Fruit fly (Drosophila melanogaster): Measurements from ENCODE around the gene CG34316.

Gene CG34316

dm6 chr3R:15275158-15275623 lies 44.8 kb downstream of the CG34316 start, which contains the start of the genes Cp190 and CG4338 (continued):
- TF ChIP-seq schlank (tag; optimal IDR thresholded peaks at IDR 0.05) (peak; percentile 93), ind (GFP tag; optimal IDR thresholded peaks at IDR 0.05) (peak; percentile 98), Ets97D (GFP tag; optimal IDR thresholded peaks at IDR 0.05) (peak; percentile 94), Dll (GFP tag; IDR thresholded peaks at IDR 0.05; ENCODE audit: partially characterized antibody) (peak; percentile 78; the same call in 3 of the 4 replicates), Dref (GFP tag; IDR thresholded peaks at IDR 0.05) (peak; percentile 94), CG18476 (GFP tag; optimal IDR thresholded peaks at IDR 0.05) (peak; percentile 98), bcd (GFP tag; optimal IDR thresholded peaks at IDR 0.05) (peak; percentile 97), CG17912 (GFP tag; optimal IDR thresholded peaks at IDR 0.05) (peak; percentile 93), CG11695 (GFP tag; IDR thresholded peaks at IDR 0.05) (peak; percentile 97), CG6813 (GFP tag; optimal IDR thresholded peaks at IDR 0.05) (peak; percentile 94), NC2β (GFP tag; optimal IDR thresholded peaks at IDR 0.05) (peak; percentile 88), CG15696 (tag; optimal IDR thresholded peaks at IDR 0.05) (peak; percentile 99), fd64A (GFP tag; optimal IDR thresholded peaks at IDR 0.05) (peak; percentile 85), CG9609 (GFP tag; optimal IDR thresholded peaks at IDR 0.05) (peak; percentile 89), CG5953 (GFP tag; IDR thresholded peaks at IDR 0.05) (peak; percentile 89), zen (tag; optimal IDR thresholded peaks at IDR 0.05) (peak; percentile 98), dpn (GFP tag; optimal IDR thresholded peaks at IDR 0.05) (peak; percentile 94 to 98), CG12942 (GFP tag; optimal IDR thresholded peaks at IDR 0.05) (peak; percentile 97), hb (GFP tag; IDR thresholded peaks at IDR 0.05; ENCODE audit: partially characterized antibody) (peak; percentile 72), sima (GFP tag; optimal IDR thresholded peaks at IDR 0.05) (peak; percentile 75), Stat92E (GFP tag; optimal IDR thresholded peaks at IDR 0.05) (peak in 1 of 3 experiments; percentile 95), Oaz (GFP tag; IDR thresholded peaks at IDR 0.05) (peak; percentile 90), NFAT (GFP tag; IDR thresholded peaks at IDR 0.05) (peak; percentile 89), CG4404 (GFP tag; IDR thresholded peaks at IDR 0.05) (peak; percentile 97), CG8388 (GFP tag; optimal IDR thresholded peaks at IDR 0.05) (peak; percentile 98), ems (GFP tag; optimal IDR thresholded peaks at IDR 0.05) (peak; percentile 92), CTCF (GFP tag; optimal IDR thresholded peaks at IDR 0.05) (peak; percentile 68), zfh1 (GFP tag; IDR thresholded peaks at IDR 0.05) (peak; percentile 96), CG6689 (GFP tag; IDR thresholded peaks at IDR 0.05) (peak; percentile 100), Sin3A (optimal IDR thresholded peaks at IDR 0.05) (peak; percentile 89), CG12219 (GFP tag; optimal IDR thresholded peaks at IDR 0.05) (peak; percentile 97), pan (optimal IDR thresholded peaks at IDR 0.05) (no peak), pan (GFP tag; optimal IDR thresholded peaks at IDR 0.05 in 1 of 2, IDR thresholded peaks at IDR 0.05 in 1 of 2) (peak in 1 of 2 experiments; percentile 97), exex (tag; optimal IDR thresholded peaks at IDR 0.05) (peak; percentile 92), Hr78 (GFP tag; optimal IDR thresholded peaks at IDR 0.05) (peak in 1 of 2 experiments; percentile 92), vfl (GFP tag; optimal IDR thresholded peaks at IDR 0.05) (peak; percentile 96), pnt (GFP tag; optimal IDR thresholded peaks at IDR 0.05) (peak; percentile 83), Poxn (GFP tag; IDR thresholded peaks at IDR 0.05) (peak; percentile 89)

dm6 chr3R:15277926-15278869 lies 47.8 kb downstream of the CG34316 start, which contains the start of the genes MRG15 and Tm1:
Gene MRG15, minus strand, starts transcription at chr3R:15278109.
Gene Tm1, plus strand, starts transcription at chr3R:15278220.
- TF ChIP-seq CG12744 (GFP tag; optimal IDR thresholded peaks at IDR 0.05), result no peak
- no peak for TF ChIP-seq CG12391 (tag; optimal IDR thresholded peaks at IDR 0.05)
- no peak for TF ChIP-seq sima (GFP tag; optimal IDR thresholded peaks at IDR 0.05)
- TF ChIP-seq Dad (GFP tag; optimal IDR thresholded peaks at IDR 0.05), result peak; percentile 16
- no peak for TF ChIP-seq twi (tag; optimal IDR thresholded peaks at IDR 0.05)
- TF ChIP-seq CG6689 (GFP tag; IDR thresholded peaks at IDR 0.05), result no peak
- peak; percentile 61 for TF ChIP-seq CG6791 (GFP tag; IDR thresholded peaks at IDR 0.05; ENCODE audit: partially characterized antibody)
- TF ChIP-seq tap (tag; optimal IDR thresholded peaks at IDR 0.05), result no peak
- TF ChIP-seq row (GFP tag; IDR thresholded peaks at IDR 0.05), result peak; percentile 39; the same call in 2 of the 3 replicates
- peak; percentile 35 for TF ChIP-seq trem (tag; optimal IDR thresholded peaks at IDR 0.05)
- peak; percentile 68 for TF ChIP-seq HLH4C (GFP tag; IDR thresholded peaks at IDR 0.05; ENCODE audit: partially characterized antibody)
- no peak for TF ChIP-seq Sry-β (GFP tag; optimal IDR thresholded peaks at IDR 0.05)
- TF ChIP-seq MBD-R2 (GFP tag; IDR thresholded peaks at IDR 0.05), result peak; percentile 79
- peak; percentile 51 for TF ChIP-seq CG4617 (GFP tag; optimal IDR thresholded peaks at IDR 0.05; ENCODE audit: borderline replicate concordance)

Data from whole organism, embryonic.